Comparison of ENCODE assay signal across 2 fruit fly cellular contexts in the genomic region with DNA sequence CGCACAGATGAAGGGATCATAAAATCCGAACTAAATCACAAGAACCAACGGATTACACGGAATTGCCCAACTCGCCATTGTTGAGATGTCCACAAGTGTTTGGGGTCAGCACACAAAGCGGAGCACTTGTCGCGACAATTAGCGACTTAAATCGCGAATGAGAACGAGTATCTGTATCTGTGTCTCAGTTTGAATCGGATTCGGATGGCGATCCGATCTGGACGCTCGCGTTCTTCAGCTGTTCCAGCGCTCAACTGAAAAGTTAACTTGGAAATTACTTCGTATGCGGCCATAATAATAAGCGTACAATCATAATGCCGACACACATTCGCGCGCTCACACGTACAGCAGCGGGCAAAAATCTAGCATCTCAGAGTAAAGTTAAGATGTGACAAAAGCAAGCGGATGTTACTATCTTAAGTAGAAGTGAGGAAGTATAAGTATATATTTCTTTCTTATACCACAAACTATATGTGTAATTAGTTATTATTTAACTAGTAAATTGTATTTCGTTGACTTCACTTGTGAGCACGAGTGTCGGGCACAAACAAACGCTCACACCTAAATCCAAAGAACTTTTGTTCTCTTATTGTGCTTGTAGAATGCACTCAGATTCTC.
A peak's percentile ranks its signal among the peaks of the same experiment; 100 is the strongest.
TF ChIP-seq lines count a peak whose summit lies in the region.

A gene (minus strand): TSS at position 259 of the 618 bp plus-strand sequence.

TF ChIP-seq in whole organism, embryonic, 481 proteins besides CTCF, POLR2A, EP300 and RAD21 (continued from another document and continues in another):
- peak; percentile 89 for TF ChIP-seq Hmr (GFP tag; optimal IDR thresholded peaks at IDR 0.05; lab: Kevin White, UChicago)
- TF ChIP-seq CG6683 (GFP tag; optimal IDR thresholded peaks at IDR 0.05; lab: Kevin White, UChicago) = peak; percentile 56
- no peak for TF ChIP-seq Poxn (GFP tag; IDR thresholded peaks at IDR 0.05; lab: Robert Waterston, UW)
- peak; percentile 93 for TF ChIP-seq row (GFP tag; IDR thresholded peaks at IDR 0.05; lab: Robert Waterston, UW)
- no peak for TF ChIP-seq ato (GFP tag; IDR thresholded peaks at IDR 0.05; lab: Robert Waterston, UW; ENCODE audit: partially characterized antibody)
- TF ChIP-seq MBD-R2 (GFP tag; IDR thresholded peaks at IDR 0.05; lab: Robert Waterston, UW) = peak; percentile 54; the same call in 1 of the 2 replicates
- peak; percentile 79 for TF ChIP-seq ewg (GFP tag; optimal IDR thresholded peaks at IDR 0.05; lab: Kevin White, UChicago)
- peak; percentile 71 to 94 for TF ChIP-seq Hr51 (GFP tag; optimal IDR thresholded peaks at IDR 0.05; lab: Kevin White, UChicago)
- peak; percentile 68 for TF ChIP-seq CG16815 (GFP tag; optimal IDR thresholded peaks at IDR 0.05; lab: Kevin White, UChicago)
- no peak for TF ChIP-seq Dref (GFP tag; IDR thresholded peaks at IDR 0.05; lab: Robert Waterston, UW)
- no peak for TF ChIP-seq pan (optimal IDR thresholded peaks at IDR 0.05; lab: Kevin White, UChicago)
- TF ChIP-seq pan (GFP tag; optimal IDR thresholded peaks at IDR 0.05 in 1 of 2, IDR thresholded peaks at IDR 0.05 in 1 of 2) = peak in 1 of 2 experiments; percentile 87
- no peak for TF ChIP-seq fd102C (GFP tag; optimal IDR thresholded peaks at IDR 0.05; lab: Kevin White, UChicago)
- peak; percentile 31 for TF ChIP-seq CG3995 (GFP tag; optimal IDR thresholded peaks at IDR 0.05; lab: Kevin White, UChicago)
- TF ChIP-seq trem (tag; optimal IDR thresholded peaks at IDR 0.05; lab: Kevin White, UChicago) = peak; percentile 82
- TF ChIP-seq bigmax (GFP tag; optimal IDR thresholded peaks at IDR 0.05; lab: Kevin White, UChicago) = no peak
- peak; percentile 89 for TF ChIP-seq bcd (GFP tag; optimal IDR thresholded peaks at IDR 0.05; lab: Kevin White, UChicago)
- TF ChIP-seq CG1792 (GFP tag; optimal IDR thresholded peaks at IDR 0.05; lab: Kevin White, UChicago) = peak; percentile 40
- peak; percentile 64 for TF ChIP-seq schlank (tag; optimal IDR thresholded peaks at IDR 0.05; lab: Kevin White, UChicago)
- TF ChIP-seq Ssrp (tag; optimal IDR thresholded peaks at IDR 0.05; lab: Kevin White, UChicago) = peak; percentile 85
- TF ChIP-seq Fer3 (tag; optimal IDR thresholded peaks at IDR 0.05; lab: Kevin White, UChicago) = peak; percentile 81
- no peak for TF ChIP-seq Dll (GFP tag; IDR thresholded peaks at IDR 0.05; lab: Robert Waterston, UW; ENCODE audit: partially characterized antibody)
- no peak for TF ChIP-seq zf30C (GFP tag; optimal IDR thresholded peaks at IDR 0.05; lab: Kevin White, UChicago)
- no peak for TF ChIP-seq insv (GFP tag; optimal IDR thresholded peaks at IDR 0.05; lab: Kevin White, UChicago)
- peak; percentile 66 for TF ChIP-seq Abd-B (GFP tag; optimal IDR thresholded peaks at IDR 0.05; lab: Kevin White, UChicago)
- TF ChIP-seq CG15011 (GFP tag; optimal IDR thresholded peaks at IDR 0.05; lab: Kevin White, UChicago) = peak; percentile 79
- TF ChIP-seq vvl (GFP tag; IDR thresholded peaks at IDR 0.05; lab: Robert Waterston, UW) = peak; percentile 96
- TF ChIP-seq CG17829 (tag; optimal IDR thresholded peaks at IDR 0.05; lab: Kevin White, UChicago) = peak; percentile 76
- TF ChIP-seq Oaz (GFP tag; IDR thresholded peaks at IDR 0.05; lab: Robert Waterston, UW) = peak; percentile 76
- no peak for TF ChIP-seq CG15479 (GFP tag; optimal IDR thresholded peaks at IDR 0.05; lab: Kevin White, UChicago)
- peak; percentile 46 for TF ChIP-seq CG12236 (GFP tag; optimal IDR thresholded peaks at IDR 0.05; lab: Kevin White, UChicago)
- peak; percentile 91 for TF ChIP-seq CG8388 (GFP tag; optimal IDR thresholded peaks at IDR 0.05; lab: Kevin White, UChicago)
- TF ChIP-seq fd3F (GFP tag; optimal IDR thresholded peaks at IDR 0.05; lab: Kevin White, UChicago) = peak; percentile 76
- peak; percentile 74 for TF ChIP-seq Dbx (GFP tag; IDR thresholded peaks at IDR 0.05; lab: Robert Waterston, UW)
- TF ChIP-seq CG30431 (GFP tag; optimal IDR thresholded peaks at IDR 0.05; lab: Kevin White, UChicago) = peak; percentile 73
- TF ChIP-seq eyg (GFP tag; optimal IDR thresholded peaks at IDR 0.05; lab: Kevin White, UChicago) = peak; percentile 57
- peak; percentile 63; the same call in 2 of the 4 replicates for TF ChIP-seq Gug (GFP tag; IDR thresholded peaks at IDR 0.05; lab: Robert Waterston, UW)
- TF ChIP-seq dmrt99B (tag; optimal IDR thresholded peaks at IDR 0.05; lab: Kevin White, UChicago) = peak; percentile 94
- TF ChIP-seq Atf6 (GFP tag; IDR thresholded peaks at IDR 0.05; lab: Robert Waterston, UW) = peak; percentile 86
- no peak for TF ChIP-seq HmgD (GFP tag; optimal IDR thresholded peaks at IDR 0.05; lab: Kevin White, UChicago)
- no peak for TF ChIP-seq emc (GFP tag; optimal IDR thresholded peaks at IDR 0.05; lab: Kevin White, UChicago)
- peak; percentile 52 for TF ChIP-seq CG33557 (GFP tag; optimal IDR thresholded peaks at IDR 0.05; lab: Kevin White, UChicago)
- peak; percentile 66; the same call in 1 of the 2 replicates for TF ChIP-seq CG10959 (GFP tag; IDR thresholded peaks at IDR 0.05; lab: Robert Waterston, UW)
- peak; percentile 86 for TF ChIP-seq Meics (GFP tag; optimal IDR thresholded peaks at IDR 0.05; lab: Kevin White, UChicago)
- TF ChIP-seq h (optimal IDR thresholded peaks at IDR 0.05; lab: Kevin White, UChicago) = no peak
- peak; percentile 47 for TF ChIP-seq Dad (GFP tag; optimal IDR thresholded peaks at IDR 0.05; lab: Kevin White, UChicago)
- peak; percentile 77 for TF ChIP-seq dmrt11E (tag; optimal IDR thresholded peaks at IDR 0.05; lab: Kevin White, UChicago)
- peak; percentile 20 for TF ChIP-seq Hey (tag; optimal IDR thresholded peaks at IDR 0.05; lab: Kevin White, UChicago)
- peak; percentile 92 for TF ChIP-seq HLH3B (GFP tag; IDR thresholded peaks at IDR 0.05; lab: Robert Waterston, UW)
- TF ChIP-seq twi (tag; optimal IDR thresholded peaks at IDR 0.05; lab: Kevin White, UChicago) = peak; percentile 68
- TF ChIP-seq gcm2 (GFP tag; optimal IDR thresholded peaks at IDR 0.05; lab: Kevin White, UChicago) = peak; percentile 69
- peak; percentile 36 for TF ChIP-seq Myb (GFP tag; optimal IDR thresholded peaks at IDR 0.05; lab: Kevin White, UChicago)
- peak; percentile 64; the same call in 1 of the 2 replicates for TF ChIP-seq CG17612 (GFP tag; IDR thresholded peaks at IDR 0.05; lab: Robert Waterston, UW)
- no peak for TF ChIP-seq CG8478 (optimal IDR thresholded peaks at IDR 0.05; lab: Kevin White, UChicago)
- TF ChIP-seq crp (GFP tag; optimal IDR thresholded peaks at IDR 0.05; lab: Kevin White, UChicago) = peak in 1 of 2 experiments; percentile 15
- peak; percentile 82 for TF ChIP-seq CG17568 (GFP tag; optimal IDR thresholded peaks at IDR 0.05; lab: Kevin White, UChicago)
- TF ChIP-seq CG2678 (tag; optimal IDR thresholded peaks at IDR 0.05; lab: Kevin White, UChicago) = peak; percentile 86
- peak; percentile 84 for TF ChIP-seq CrebB (tag; optimal IDR thresholded peaks at IDR 0.05; lab: Kevin White, UChicago)
- TF ChIP-seq jing (GFP tag; optimal IDR thresholded peaks at IDR 0.05; lab: Kevin White, UChicago) = peak; percentile 81
- TF ChIP-seq fru (optimal IDR thresholded peaks at IDR 0.05; lab: Kevin White, UChicago) = no peak
- peak; percentile 88 for TF ChIP-seq CG30403 (GFP tag; optimal IDR thresholded peaks at IDR 0.05; lab: Kevin White, UChicago)

TF ChIP-seq in whole organism, prepupa, 60 proteins besides CTCF, POLR2A, EP300 and RAD21 (continued from another document):
- peak; percentile 97 for TF ChIP-seq CG15336 (GFP tag; IDR thresholded peaks at IDR 0.05; lab: Robert Waterston, UW)
- peak; percentile 90 for TF ChIP-seq CG11294 (GFP tag; IDR thresholded peaks at IDR 0.05; lab: Robert Waterston, UW)
- TF ChIP-seq Lpt (GFP tag; optimal IDR thresholded peaks at IDR 0.05; lab: Kevin White, UChicago) = peak; percentile 91
- TF ChIP-seq vri (GFP tag; optimal IDR thresholded peaks at IDR 0.05; lab: Kevin White, UChicago) = peak; percentile 91
- peak; percentile 72 for TF ChIP-seq CG8319 (GFP tag; optimal IDR thresholded peaks at IDR 0.05; lab: Kevin White, UChicago)
- TF ChIP-seq CG6276 (GFP tag; optimal IDR thresholded peaks at IDR 0.05; lab: Kevin White, UChicago) = peak; percentile 94
- peak; percentile 95 for TF ChIP-seq CG32006 (GFP tag; optimal IDR thresholded peaks at IDR 0.05; lab: Kevin White, UChicago)
- peak; percentile 88 for TF ChIP-seq CG1621 (tag; optimal IDR thresholded peaks at IDR 0.05; lab: Kevin White, UChicago)
- peak; percentile 64 for TF ChIP-seq CG9139 (GFP tag; optimal IDR thresholded peaks at IDR 0.05; lab: Kevin White, UChicago)
- TF ChIP-seq eg (GFP tag; IDR thresholded peaks at IDR 0.05; lab: Robert Waterston, UW) = peak; percentile 98
- peak; percentile 78 for TF ChIP-seq spab (GFP tag; optimal IDR thresholded peaks at IDR 0.05; lab: Kevin White, UChicago)
- TF ChIP-seq fd85E (GFP tag; optimal IDR thresholded peaks at IDR 0.05; lab: Kevin White, UChicago) = peak; percentile 66
